Fruit fly (Drosophila melanogaster) whole organism, embryonic: ENCODE measurements around the gene Pink1.
A peak's percentile ranks its signal among the peaks of the same experiment; 100 is the strongest.

ENCODE experiments used
- Antp ChIP-seq: fragments of 200-800 bp; sonication (Bioruptor generic); optimal IDR thresholded peaks from 3 replicates; lab custom pipeline; 2016; ENCODE audit warnings: missing biosample characterization, missing genetic modification characterization
- Atf6 ChIP-seq: fragments of 200-800 bp; sonication (Bioruptor generic); IDR thresholded peaks from 2 replicates; pipeline ENCODE4 v1.3.6; 2022; ENCODE audit warnings: missing biosample characterization, missing genetic modification characterization
- CG10209 ChIP-seq: fragments of 200-800 bp; sonication (Bioruptor generic); optimal IDR thresholded peaks from 3 replicates; lab custom pipeline; 2017; ENCODE audit warnings: missing biosample characterization, mild to moderate bottlenecking, missing genetic modification characterization, missing genetic modification reagents
- CG10366 ChIP-seq: fragments of 200-800 bp; sonication (Bioruptor generic); IDR thresholded peaks from 2 replicates; pipeline ENCODE4 v1.3.6; 2022; ENCODE audit warnings: missing biosample characterization, missing genetic modification characterization
- CG11695 ChIP-seq: fragments of 200-800 bp; sonication (Bioruptor generic); IDR thresholded peaks from 3 replicates; pipeline ENCODE4 v1.3.6; 2022; ENCODE audit warnings: missing biosample characterization, missing genetic modification characterization
- CG12659 ChIP-seq: fragments of 200-800 bp; sonication (Bioruptor generic); optimal IDR thresholded peaks from 3 replicates; lab custom pipeline; 2017; ENCODE audit warnings: mild to moderate bottlenecking, missing biosample characterization, missing genetic modification reagents, missing genetic modification characterization
- CG15269 ChIP-seq: fragments of 200-800 bp; sonication (Bioruptor generic); optimal IDR thresholded peaks from 2 replicates; lab custom pipeline; 2018; ENCODE audit warnings: missing biosample characterization, mild to moderate bottlenecking, missing genetic modification characterization, moderate library complexity
- CG1602 ChIP-seq: fragments of 200-800 bp; sonication (Bioruptor generic); optimal IDR thresholded peaks from 3 replicates; lab custom pipeline; 2016; ENCODE audit warnings: missing biosample characterization, missing genetic modification characterization
- CG17186 ChIP-seq: fragments of 200-800 bp; sonication (Bioruptor generic); optimal IDR thresholded peaks from 3 replicates; lab custom pipeline; 2017; ENCODE audit warnings: missing biosample characterization, missing genetic modification reagents, missing genetic modification characterization
- CG17361 ChIP-seq: fragments of 200-800 bp; sonication (Bioruptor generic); IDR thresholded peaks from 3 replicates; pipeline ENCODE4 v1.3.6; 2022; ENCODE audit warnings: missing biosample characterization, missing genetic modification characterization
- CG2875 ChIP-seq: fragments of 200-800 bp; sonication (Bioruptor generic); optimal IDR thresholded peaks from 2 replicates; lab custom pipeline; 2017; ENCODE audit warnings: missing biosample characterization, mild to moderate bottlenecking, missing genetic modification characterization, missing genetic modification reagents
- CG30431 ChIP-seq: fragments of 200-800 bp; sonication (Bioruptor generic); optimal IDR thresholded peaks from 2 replicates; lab custom pipeline; 2017; ENCODE audit warnings: missing biosample characterization, missing genetic modification characterization
- CG3407 ChIP-seq: fragments of 200-800 bp; sonication (Bioruptor generic); optimal IDR thresholded peaks from 2 replicates; lab custom pipeline; 2018; ENCODE audit warnings: missing biosample characterization, mild to moderate bottlenecking, missing genetic modification characterization
- CG4282 ChIP-seq: fragments of 200-800 bp; sonication (Bioruptor generic); optimal IDR thresholded peaks from 2 replicates; lab custom pipeline; 2016; ENCODE audit warnings: missing biosample characterization, missing genetic modification characterization
- CG4328 ChIP-seq: fragments of 200-800 bp; sonication (Bioruptor generic); optimal IDR thresholded peaks from 3 replicates; lab custom pipeline; 2017; ENCODE audit warnings: missing biosample characterization, missing genetic modification reagents, missing genetic modification characterization
- CG5953 ChIP-seq: fragments of 200-800 bp; sonication (Bioruptor generic); IDR thresholded peaks from 2 replicates; pipeline ENCODE4 v1.3.6; 2022; ENCODE audit warnings: missing biosample characterization, missing genetic modification characterization
- CG7271 ChIP-seq: fragments of 200-800 bp; sonication (Bioruptor generic); optimal IDR thresholded peaks from 2 replicates; lab custom pipeline; 2018; ENCODE audit warnings: missing biosample characterization, mild to moderate bottlenecking, missing genetic modification characterization, moderate library complexity
- CG7963 ChIP-seq: fragments of 200-800 bp; sonication (Bioruptor generic); IDR thresholded peaks from 3 replicates; pipeline ENCODE4 v1.3.6; 2022; ENCODE audit warnings: missing biosample characterization, missing genetic modification characterization; ENCODE audit not compliant: partially characterized antibody
- CG8281 ChIP-seq: fragments of 200-800 bp; sonication (Bioruptor generic); optimal IDR thresholded peaks from 2 replicates; lab custom pipeline; 2018; ENCODE audit warnings: missing biosample characterization, mild to moderate bottlenecking, missing genetic modification characterization, moderate library complexity
- CG8290 ChIP-seq, 3 experiments: fragments of 200-800 bp; sonication (Bioruptor generic); optimal IDR thresholded peaks; 2 replicates each; lab custom pipeline; 2016 to 2019; ENCODE audit warnings: missing biosample characterization in 3 of 3, missing genetic modification characterization in 3 of 3, mild to moderate bottlenecking in 2 of 3, moderate library complexity in 1 of 3
- Deaf1 ChIP-seq: fragments of 200-800 bp; optimal IDR thresholded peaks from 3 replicates; lab custom pipeline; 2019; ENCODE audit warnings: missing biosample characterization, mild to moderate bottlenecking, missing genetic modification characterization, moderate library complexity
- Dll ChIP-seq: fragments of 200-800 bp; sonication (Bioruptor generic); IDR thresholded peaks from 4 replicates; pipeline ENCODE4 v1.3.6; 2022; ENCODE audit warnings: missing biosample characterization, missing genetic modification characterization; ENCODE audit not compliant: partially characterized antibody
- E2f2 ChIP-seq: fragments of 200-800 bp; sonication (Bioruptor generic); IDR thresholded peaks from 2 replicates; pipeline ENCODE4 v1.3.6; 2022; ENCODE audit warnings: missing biosample characterization, missing genetic modification characterization
- Fer3 ChIP-seq: fragments of 200-800 bp; sonication (Bioruptor generic); optimal IDR thresholded peaks from 2 replicates; lab custom pipeline; 2018; ENCODE audit warnings: missing biosample characterization, mild to moderate bottlenecking, missing genetic modification characterization, moderate library complexity
- Gsc ChIP-seq: fragments of 200-800 bp; sonication (Bioruptor generic); IDR thresholded peaks from 2 replicates; pipeline ENCODE4 v1.3.6; 2022; ENCODE audit warnings: missing biosample characterization, missing genetic modification characterization
- Med ChIP-seq: fragments of 200-800 bp; sonication (Bioruptor generic); peaks from one replicate; lab custom pipeline; 2016; ENCODE audit warnings: missing biosample characterization, missing genetic modification characterization, mild to moderate bottlenecking, inconsistent platforms, moderate library complexity
- NfI ChIP-seq: fragments of 200-800 bp; sonication (Bioruptor generic); optimal IDR thresholded peaks from 3 replicates; lab custom pipeline; 2018; ENCODE audit warnings: missing biosample characterization, mild to moderate bottlenecking, missing genetic modification characterization, moderate library complexity
- Optix ChIP-seq: fragments of 200-800 bp; sonication (Bioruptor generic); IDR thresholded peaks from 3 replicates; pipeline ENCODE4 v1.3.6; 2022; ENCODE audit warnings: missing biosample characterization, missing genetic modification characterization
- Ssrp ChIP-seq: fragments of 200-800 bp; sonication (Bioruptor generic); optimal IDR thresholded peaks from 2 replicates; lab custom pipeline; 2018; ENCODE audit warnings: missing biosample characterization, mild to moderate bottlenecking, missing genetic modification characterization, moderate library complexity
- Trl ChIP-seq, 3 experiments: fragments of >200 bp in 2 of 3; fragments of 200-800 bp in 1 of 3; sonication (Bioruptor generic) in 1 of 3; optimal IDR thresholded peaks; 2 replicates in 1 of 3; 3 replicates in 2 of 3; lab custom pipeline; 2016 to 2017; ENCODE audit warnings: missing biosample characterization in 1 of 3, missing genetic modification characterization in 1 of 3
- ara ChIP-seq: fragments of 200-800 bp; sonication (Bioruptor generic); IDR thresholded peaks from 2 replicates; pipeline ENCODE4 v1.3.6; 2022; ENCODE audit warnings: missing biosample characterization, missing genetic modification characterization
- ash1 ChIP-seq: fragments of 200-800 bp; sonication (Bioruptor generic); optimal IDR thresholded peaks from 2 replicates; lab custom pipeline; 2018; ENCODE audit warnings: missing biosample characterization, mild to moderate bottlenecking, missing genetic modification characterization
- bowl ChIP-seq: fragments of 200-800 bp; sonication (Bioruptor generic); IDR thresholded peaks from 2 replicates; pipeline ENCODE4 v1.3.6; 2022; ENCODE audit warnings: missing biosample characterization, missing genetic modification characterization
- chif ChIP-seq, 2 experiments: fragments of 200-800 bp; sonication (Bioruptor generic); optimal IDR thresholded peaks; 3 replicates each; lab custom pipeline; 2016; ENCODE audit warnings: missing biosample characterization in 2 of 2, missing genetic modification characterization in 2 of 2
- chinmo ChIP-seq: fragments of 200-800 bp; sonication (Bioruptor generic); IDR thresholded peaks from 4 replicates; pipeline ENCODE4 v1.3.6; 2022; ENCODE audit warnings: missing biosample characterization, missing genetic modification characterization; ENCODE audit not compliant: partially characterized antibody
- crp ChIP-seq, 2 experiments: fragments of 200-800 bp; sonication (Bioruptor generic); optimal IDR thresholded peaks; 2 replicates in 1 of 2; 3 replicates in 1 of 2; lab custom pipeline; 2017; ENCODE audit warnings: missing biosample characterization in 2 of 2, missing genetic modification characterization in 2 of 2, mild to moderate bottlenecking in 1 of 2, moderate library complexity in 1 of 2
- dan ChIP-seq: fragments of 200-800 bp; sonication (Bioruptor generic); IDR thresholded peaks from 2 replicates; pipeline ENCODE4 v1.3.6; 2022; ENCODE audit warnings: missing biosample characterization, missing genetic modification characterization
- dmrt11E ChIP-seq: fragments of 200-800 bp; sonication (Bioruptor generic); optimal IDR thresholded peaks from 3 replicates; lab custom pipeline; 2018; ENCODE audit warnings: missing biosample characterization, mild to moderate bottlenecking, missing genetic modification characterization, moderate library complexity
- emc ChIP-seq: fragments of 200-800 bp; sonication (Bioruptor generic); optimal IDR thresholded peaks from 2 replicates; lab custom pipeline; 2016; ENCODE audit warnings: missing biosample characterization, missing genetic modification characterization
- ewg ChIP-seq: fragments of 200-800 bp; sonication (Bioruptor generic); optimal IDR thresholded peaks from 3 replicates; lab custom pipeline; 2017; ENCODE audit warnings: mild to moderate bottlenecking, missing biosample characterization, missing genetic modification reagents, missing genetic modification characterization
- hbn ChIP-seq: fragments of 200-800 bp; sonication (Bioruptor generic); IDR thresholded peaks from 2 replicates; pipeline ENCODE4 v1.3.6; 2022; ENCODE audit warnings: missing biosample characterization, missing genetic modification characterization; ENCODE audit not compliant: partially characterized antibody
- kah ChIP-seq: fragments of 200-800 bp; sonication (Bioruptor generic); optimal IDR thresholded peaks from 2 replicates; lab custom pipeline; 2018; ENCODE audit warnings: missing biosample characterization, mild to moderate bottlenecking, missing genetic modification characterization
- lilli ChIP-seq: fragments of 200-800 bp; sonication (Bioruptor generic); optimal IDR thresholded peaks from 3 replicates; lab custom pipeline; 2016; ENCODE audit warnings: missing biosample characterization, missing genetic modification characterization
- nom ChIP-seq: fragments of 200-800 bp; sonication (Bioruptor generic); optimal IDR thresholded peaks from 2 replicates; lab custom pipeline; 2017; ENCODE audit warnings: missing biosample characterization, missing genetic modification characterization, mild to moderate bottlenecking, moderate library complexity, missing genetic modification reagents
- odd ChIP-seq: fragments of 200-800 bp; sonication (Bioruptor generic); optimal IDR thresholded peaks from 2 replicates; lab custom pipeline; 2017; ENCODE audit warnings: missing biosample characterization, mild to moderate bottlenecking, missing genetic modification characterization
- pb ChIP-seq: fragments of 200-800 bp; sonication (Bioruptor generic); optimal IDR thresholded peaks from 3 replicates; lab custom pipeline; 2016; ENCODE audit warnings: missing biosample characterization, missing genetic modification characterization
- ssp ChIP-seq: fragments of 200-800 bp; sonication (Bioruptor generic); IDR thresholded peaks from 2 replicates; pipeline ENCODE4 v1.3.6; 2022; ENCODE audit warnings: missing biosample characterization, missing genetic modification characterization
- tx ChIP-seq: fragments of 200-800 bp; sonication (Bioruptor generic); optimal IDR thresholded peaks from 2 replicates; lab custom pipeline; 2016; ENCODE audit warnings: missing biosample characterization, missing genetic modification characterization

The Pink1 gene

DNA sequence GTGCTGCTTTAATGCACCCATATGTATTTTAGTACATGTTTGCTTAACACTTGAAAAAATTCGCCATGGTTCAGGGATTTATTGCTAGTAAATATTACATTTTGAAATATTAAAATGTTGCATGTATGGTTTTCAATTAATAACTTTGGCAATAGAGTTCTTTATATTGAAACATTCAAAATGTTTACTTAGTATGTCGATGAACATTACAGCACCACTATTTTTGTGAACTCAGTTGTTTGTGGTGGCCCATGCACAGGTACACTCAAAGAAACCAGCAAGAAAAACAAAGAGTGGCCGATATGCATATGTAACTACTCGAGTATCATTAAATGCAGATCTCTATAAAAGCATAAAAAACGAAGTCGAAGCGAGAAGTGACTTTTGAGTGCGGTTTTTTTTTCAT is 18.4 kb downstream of the Pink1 start (continued):
- peak; percentile 47 to 76 for TF ChIP-seq chif (GFP tag; optimal IDR thresholded peaks at IDR 0.05; lab: Kevin White, UChicago)
- no peak for TF ChIP-seq CG4282 (GFP tag; lab: Kevin White, UChicago)
- peak; percentile 4 for TF ChIP-seq Deaf1 (tag; lab: Kevin White, UChicago)
- peak; percentile 5 for TF ChIP-seq lilli (GFP tag; lab: Kevin White, UChicago)
- peak; percentile 36 for TF ChIP-seq CG4328 (GFP tag; lab: Kevin White, UChicago)
- TF ChIP-seq nom (GFP tag; lab: Kevin White, UChicago): peak; percentile 41
- TF ChIP-seq Med: peak; percentile 85
- TF ChIP-seq E2f2 (GFP tag; lab: Robert Waterston, UW): peak; percentile 45; the same call in 1 of the 2 replicates
- peak; percentile 59; the same call in 1 of the 2 replicates for TF ChIP-seq CG5953 (GFP tag; lab: Robert Waterston, UW)
- peak; percentile 72 for TF ChIP-seq Ssrp (tag; lab: Kevin White, UChicago)
- TF ChIP-seq Fer3 (tag; lab: Kevin White, UChicago): peak; percentile 40
- peak; percentile 52 for TF ChIP-seq kah
- TF ChIP-seq emc (GFP tag; lab: Kevin White, UChicago): no peak
- TF ChIP-seq CG17361: peak; percentile 82
- peak; percentile 56 for TF ChIP-seq CG12659 (GFP tag; lab: Kevin White, UChicago)
- TF ChIP-seq Atf6: peak; percentile 25; the same call in 1 of the 2 replicates
- TF ChIP-seq CG15269 (tag; lab: Kevin White, UChicago): peak; percentile 72
- TF ChIP-seq odd: peak; percentile 28
- TF ChIP-seq CG8290 (GFP tag; optimal IDR thresholded peaks at IDR 0.05; lab: Kevin White, UChicago): peak; percentile 40
- no peak for TF ChIP-seq CG8290 (tag; optimal IDR thresholded peaks at IDR 0.05; lab: Kevin White, UChicago)
- TF ChIP-seq CG7271: no peak
- TF ChIP-seq Antp (GFP tag; lab: Kevin White, UChicago): peak; percentile 27
- TF ChIP-seq pb (GFP tag; lab: Kevin White, UChicago): no peak
- peak; percentile 62 for TF ChIP-seq CG10209 (GFP tag; lab: Kevin White, UChicago)
- TF ChIP-seq CG8281 (tag; lab: Kevin White, UChicago): peak; percentile 26
- TF ChIP-seq tx: peak; percentile 4
- TF ChIP-seq CG1602: peak; percentile 48
- TF ChIP-seq CG7963 (GFP tag; lab: Robert Waterston, UW): no peak
- peak; percentile 57 for TF ChIP-seq ewg (GFP tag; lab: Kevin White, UChicago)
- peak; percentile 43 for TF ChIP-seq CG30431
- peak; percentile 76 for TF ChIP-seq dmrt11E (tag; lab: Kevin White, UChicago)
- peak; percentile 56; the same call in 1 of the 2 replicates for TF ChIP-seq ara
- TF ChIP-seq ash1 (GFP tag; lab: Kevin White, UChicago): no peak
- TF ChIP-seq CG17186 (GFP tag; lab: Kevin White, UChicago): peak; percentile 5
- TF ChIP-seq CG11695 (GFP tag; lab: Robert Waterston, UW): peak; percentile 77
- no peak for TF ChIP-seq chinmo (GFP tag; lab: Robert Waterston, UW)
- peak; percentile 29; the same call in 1 of the 2 replicates for TF ChIP-seq bowl
- TF ChIP-seq Trl (optimal IDR thresholded peaks at IDR 0.05; lab: Kevin White, UChicago): no peak
- peak; percentile 37 for TF ChIP-seq Trl (GFP tag; optimal IDR thresholded peaks at IDR 0.05; lab: Kevin White, UChicago)
- TF ChIP-seq hbn (GFP tag; lab: Robert Waterston, UW): no peak
- 0 out of 2 replicates have a peak, but pooled peaks have one; percentile 50 for TF ChIP-seq dan (GFP tag; lab: Robert Waterston, UW)
- no peak for TF ChIP-seq Gsc (GFP tag; lab: Robert Waterston, UW)
- no peak for TF ChIP-seq Dll (GFP tag; lab: Robert Waterston, UW)
- TF ChIP-seq CG2875 (GFP tag; lab: Kevin White, UChicago): peak; percentile 59
- peak in 1 of 2 experiments; percentile 19 for TF ChIP-seq crp (GFP tag; optimal IDR thresholded peaks at IDR 0.05; lab: Kevin White, UChicago)
- peak; percentile 44 for TF ChIP-seq NfI
- peak; percentile 65 for TF ChIP-seq CG10366 (GFP tag; lab: Robert Waterston, UW)
- peak; percentile 60; the same call in 1 of the 3 replicates for TF ChIP-seq Optix (GFP tag; lab: Robert Waterston, UW)
- peak; percentile 50 for TF ChIP-seq CG3407 (GFP tag; lab: Kevin White, UChicago)
- TF ChIP-seq ssp (GFP tag; lab: Robert Waterston, UW): peak; percentile 47; the same call in 1 of the 2 replicates
